Fruit fly (Drosophila melanogaster): Measurements from ENCODE around the gene CG14204.

The CG14204 gene

DNA sequence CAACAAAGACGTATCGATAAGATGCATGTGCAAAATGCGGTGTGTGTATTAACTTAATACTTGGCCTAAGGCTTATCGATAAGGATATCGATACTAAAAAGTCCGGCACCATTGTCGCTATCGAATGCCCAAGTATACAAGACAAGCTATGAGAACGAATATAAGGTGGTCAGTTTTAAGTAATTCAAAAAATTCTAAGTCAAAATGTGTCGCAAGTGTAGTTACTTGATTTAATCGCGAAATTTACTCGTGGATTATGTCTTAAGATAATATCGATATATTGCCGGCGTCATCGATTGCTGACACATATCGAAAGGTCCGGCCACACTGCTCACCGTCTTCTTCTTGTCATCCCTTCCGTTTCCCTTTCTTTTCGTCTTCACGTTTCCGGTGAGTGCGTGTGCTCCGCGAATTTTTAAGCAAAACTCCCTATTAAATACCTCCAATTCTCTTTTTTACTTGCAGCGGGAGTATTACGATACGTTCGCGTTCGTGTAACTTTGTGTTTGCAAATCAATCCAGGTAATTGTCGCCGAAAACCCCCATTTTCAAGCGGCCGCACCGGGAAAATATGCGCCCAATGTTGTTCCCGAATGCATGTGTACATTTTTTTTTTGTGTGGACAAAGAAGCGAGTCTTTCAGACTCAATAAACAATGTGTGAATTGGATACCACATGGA lies 14.4 kb downstream of the CG14204 start, which contains the start of gene RpS10b (continued):
- peak; percentile 87 for TF ChIP-seq CG12391 (tag; optimal IDR thresholded peaks at IDR 0.05)
- peak; percentile 96 for TF ChIP-seq CG6813 (GFP tag; optimal IDR thresholded peaks at IDR 0.05)
- peak; percentile 77 for TF ChIP-seq cwo (GFP tag; optimal IDR thresholded peaks at IDR 0.05)
- peak; percentile 78 for TF ChIP-seq CG43689 (GFP tag; IDR thresholded peaks at IDR 0.05)
- peak; percentile 56 for TF ChIP-seq D (optimal IDR thresholded peaks at IDR 0.05)
- TF ChIP-seq D (GFP tag; optimal IDR thresholded peaks at IDR 0.05) = peak; percentile 90
- TF ChIP-seq Hey (tag; optimal IDR thresholded peaks at IDR 0.05) = peak; percentile 91
- peak; percentile 75 for TF ChIP-seq CG30403 (GFP tag; optimal IDR thresholded peaks at IDR 0.05)
- TF ChIP-seq Dref (GFP tag; IDR thresholded peaks at IDR 0.05) = peak; percentile 84
- peak; percentile 94 for TF ChIP-seq NK7.1 (GFP tag; optimal IDR thresholded peaks at IDR 0.05)
- peak; percentile 67 for TF ChIP-seq CG12744 (GFP tag; optimal IDR thresholded peaks at IDR 0.05)
- TF ChIP-seq stwl (tag; optimal IDR thresholded peaks at IDR 0.05) = peak; percentile 76
- peak; percentile 64 for TF ChIP-seq ssp (GFP tag; IDR thresholded peaks at IDR 0.05)
- peak; percentile 72; the same call in 2 of the 3 replicates for TF ChIP-seq Mrtf (GFP tag; IDR thresholded peaks at IDR 0.05)
- peak; percentile 83 for TF ChIP-seq CG15601 (tag; optimal IDR thresholded peaks at IDR 0.05)
- peak; percentile 81 for TF ChIP-seq HmgZ (tag; optimal IDR thresholded peaks at IDR 0.05)
- TF ChIP-seq CG13287 (GFP tag; IDR thresholded peaks at IDR 0.05; ENCODE audit: partially characterized antibody) = peak; percentile 91
- TF ChIP-seq gt (GFP tag; IDR thresholded peaks at IDR 0.05) = 0 out of 2 replicates have a peak, but pooled peaks have one; percentile 32
- TF ChIP-seq CG17361 (GFP tag; IDR thresholded peaks at IDR 0.05) = peak; percentile 93
- TF ChIP-seq nerfin-2 (GFP tag; IDR thresholded peaks at IDR 0.05; ENCODE audit: partially characterized antibody) = peak; percentile 86
- peak; percentile 78 for TF ChIP-seq CG7963 (GFP tag; IDR thresholded peaks at IDR 0.05; ENCODE audit: partially characterized antibody)
- TF ChIP-seq dm (GFP tag; optimal IDR thresholded peaks at IDR 0.05) = peak; percentile 95
- peak in 1 of 3 experiments; percentile 48 for TF ChIP-seq Stat92E (GFP tag; optimal IDR thresholded peaks at IDR 0.05)
- peak; percentile 89 for TF ChIP-seq tna (GFP tag; IDR thresholded peaks at IDR 0.05; ENCODE audit: partially characterized antibody)
- TF ChIP-seq CG2202 (tag; optimal IDR thresholded peaks at IDR 0.05) = peak; percentile 84
- no peak for TF ChIP-seq corto (GFP tag; optimal IDR thresholded peaks at IDR 0.05)
- TF ChIP-seq H15 (GFP tag; IDR thresholded peaks at IDR 0.05) = peak; percentile 75
- TF ChIP-seq CG14965 (GFP tag; optimal IDR thresholded peaks at IDR 0.05; ENCODE audit: borderline replicate concordance) = peak; percentile 68
- peak; percentile 23 for TF ChIP-seq chn (GFP tag; optimal IDR thresholded peaks at IDR 0.05)
- peak; percentile 98 for TF ChIP-seq BEAF-32 (GFP tag; optimal IDR thresholded peaks at IDR 0.05)
- peak; percentile 82 for TF ChIP-seq unpg (GFP tag; optimal IDR thresholded peaks at IDR 0.05)
- TF ChIP-seq CG31224 (GFP tag; IDR thresholded peaks at IDR 0.05) = peak; percentile 59
- TF ChIP-seq kay (GFP tag; optimal IDR thresholded peaks at IDR 0.05) = peak; percentile 38
- peak; percentile 90 for TF ChIP-seq CG6254 (GFP tag; optimal IDR thresholded peaks at IDR 0.05)
- peak; percentile 40 for TF ChIP-seq CG1602 (GFP tag; optimal IDR thresholded peaks at IDR 0.05)
- peak; percentile 48 for TF ChIP-seq Dp (GFP tag; optimal IDR thresholded peaks at IDR 0.05)
- peak; percentile 83 for TF ChIP-seq trem (tag; optimal IDR thresholded peaks at IDR 0.05)
- peak; percentile 85 for TF ChIP-seq CG31441 (GFP tag; IDR thresholded peaks at IDR 0.05)
- no peak for TF ChIP-seq Aef1 (GFP tag; IDR thresholded peaks at IDR 0.05)
- peak; percentile 97 for TF ChIP-seq odd (GFP tag; optimal IDR thresholded peaks at IDR 0.05)
- peak; percentile 74 for TF ChIP-seq maf-S (GFP tag; optimal IDR thresholded peaks at IDR 0.05)
- peak; percentile 82 for TF ChIP-seq fu2 (GFP tag; optimal IDR thresholded peaks at IDR 0.05)
- TF ChIP-seq CG34422 (GFP tag; IDR thresholded peaks at IDR 0.05) = peak; percentile 84
- peak; percentile 42 for TF ChIP-seq psq (GFP tag; optimal IDR thresholded peaks at IDR 0.05)
- TF ChIP-seq CG18599 (GFP tag; optimal IDR thresholded peaks at IDR 0.05) = peak; percentile 92
- TF ChIP-seq scrt (GFP tag; optimal IDR thresholded peaks at IDR 0.05) = peak; percentile 88
- TF ChIP-seq Taf1 (GFP tag; IDR thresholded peaks at IDR 0.05) = no peak; the same call in 1 of the 2 replicates
- TF ChIP-seq zen (tag; optimal IDR thresholded peaks at IDR 0.05) = peak; percentile 68
